Comparison of ENCODE assay signal across 1 fruit fly cellular context in the genomic region with DNA sequence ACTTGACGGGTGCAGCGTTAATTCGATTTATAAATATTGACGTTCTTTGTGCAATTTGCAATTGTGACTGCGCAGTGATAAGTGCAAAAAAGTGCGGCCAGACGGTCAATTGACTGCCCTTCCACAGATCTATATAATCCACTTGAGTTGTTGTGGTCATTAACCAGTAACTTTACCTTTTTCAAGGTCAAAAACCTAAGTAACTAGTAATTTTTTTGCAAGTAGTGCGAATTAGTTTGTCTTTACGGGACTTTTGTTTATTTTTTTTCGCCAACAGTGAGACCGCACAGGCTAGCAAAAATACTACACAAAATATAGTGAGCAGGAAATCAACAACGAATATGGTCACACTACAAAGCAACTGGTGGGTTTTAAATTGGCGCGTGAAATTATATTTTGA.
TF ChIP-seq lines count a peak whose summit lies in the region.

Tango9 (minus strand) TSS at position 280 of the 400 bp plus-strand sequence.

TF ChIP-seq in whole organism, embryonic, 481 proteins besides CTCF, POLR2A, EP300 and RAD21 (continued from another document and continues in another):
- peak; percentile 26 for TF ChIP-seq CG12391 (tag; optimal IDR thresholded peaks at IDR 0.05; lab: Kevin White, UChicago)
- TF ChIP-seq fd102C (GFP tag; optimal IDR thresholded peaks at IDR 0.05; lab: Kevin White, UChicago): no peak
- no peak for TF ChIP-seq CG16863 (GFP tag; optimal IDR thresholded peaks at IDR 0.05; lab: Kevin White, UChicago)
- no peak for TF ChIP-seq stc (GFP tag; IDR thresholded peaks at IDR 0.05; lab: Robert Waterston, UW)
- peak; percentile 88 for TF ChIP-seq ewg (GFP tag; optimal IDR thresholded peaks at IDR 0.05; lab: Kevin White, UChicago)
- no peak for TF ChIP-seq CG7987 (GFP tag; optimal IDR thresholded peaks at IDR 0.05; lab: Kevin White, UChicago)
- TF ChIP-seq CG6175 (GFP tag; IDR thresholded peaks at IDR 0.05; lab: Robert Waterston, UW): no peak
- peak; percentile 9 for TF ChIP-seq Hsf (GFP tag; optimal IDR thresholded peaks at IDR 0.05; lab: Kevin White, UChicago)
- TF ChIP-seq CG13624 (GFP tag; optimal IDR thresholded peaks at IDR 0.05; lab: Kevin White, UChicago): peak; percentile 16
- 0 out of 2 replicates have a peak, but pooled peaks have one; percentile 25 for TF ChIP-seq Xrp1 (GFP tag; IDR thresholded peaks at IDR 0.05; lab: Robert Waterston, UW)
- no peak for TF ChIP-seq dimm (GFP tag; IDR thresholded peaks at IDR 0.05; lab: Robert Waterston, UW)
- no peak for TF ChIP-seq CG9437 (GFP tag; optimal IDR thresholded peaks at IDR 0.05; lab: Kevin White, UChicago)
- TF ChIP-seq CG12942 (GFP tag; optimal IDR thresholded peaks at IDR 0.05; lab: Kevin White, UChicago): no peak
- TF ChIP-seq CG17912 (GFP tag; optimal IDR thresholded peaks at IDR 0.05; lab: Kevin White, UChicago): no peak
- no peak for TF ChIP-seq Gsc (GFP tag; IDR thresholded peaks at IDR 0.05; lab: Robert Waterston, UW)
- TF ChIP-seq CG6791 (GFP tag; IDR thresholded peaks at IDR 0.05; lab: Robert Waterston, UW; ENCODE audit: partially characterized antibody): no peak
- TF ChIP-seq nerfin-1 (tag; optimal IDR thresholded peaks at IDR 0.05; lab: Kevin White, UChicago): no peak
- no peak for TF ChIP-seq ac (GFP tag; optimal IDR thresholded peaks at IDR 0.05; lab: Kevin White, UChicago)
- TF ChIP-seq inv (GFP tag; IDR thresholded peaks at IDR 0.05; lab: Robert Waterston, UW; ENCODE audit: partially characterized antibody): no peak
- TF ChIP-seq Fer1 (GFP tag; optimal IDR thresholded peaks at IDR 0.05; lab: Kevin White, UChicago): peak; percentile 22
- TF ChIP-seq eyg (GFP tag; optimal IDR thresholded peaks at IDR 0.05; lab: Kevin White, UChicago): no peak
- TF ChIP-seq oc (tag; optimal IDR thresholded peaks at IDR 0.05; lab: Kevin White, UChicago): no peak
- TF ChIP-seq CG11247 (GFP tag; IDR thresholded peaks at IDR 0.05; lab: Robert Waterston, UW): no peak
- no peak for TF ChIP-seq Dbx (GFP tag; IDR thresholded peaks at IDR 0.05; lab: Robert Waterston, UW)
- TF ChIP-seq tio (GFP tag; optimal IDR thresholded peaks at IDR 0.05; lab: Kevin White, UChicago): no peak
- TF ChIP-seq CG1603 (tag; optimal IDR thresholded peaks at IDR 0.05; lab: Kevin White, UChicago): peak; percentile 71
- TF ChIP-seq Sry-β (GFP tag; optimal IDR thresholded peaks at IDR 0.05; lab: Kevin White, UChicago): no peak
- no peak for TF ChIP-seq NC2α (GFP tag; optimal IDR thresholded peaks at IDR 0.05; lab: Kevin White, UChicago)
- peak; percentile 25 for TF ChIP-seq nmo (GFP tag; optimal IDR thresholded peaks at IDR 0.05; lab: Kevin White, UChicago)
- TF ChIP-seq ATbp (GFP tag; optimal IDR thresholded peaks at IDR 0.05; lab: Kevin White, UChicago): no peak
- no peak for TF ChIP-seq CG42726 (GFP tag; IDR thresholded peaks at IDR 0.05; lab: Robert Waterston, UW; ENCODE audit: partially characterized antibody)
- TF ChIP-seq phol (tag; optimal IDR thresholded peaks at IDR 0.05; lab: Kevin White, UChicago): peak; percentile 39
- TF ChIP-seq CG15011 (GFP tag; optimal IDR thresholded peaks at IDR 0.05; lab: Kevin White, UChicago): no peak
- no peak for TF ChIP-seq pum (GFP tag; optimal IDR thresholded peaks at IDR 0.05; lab: Kevin White, UChicago)
- no peak for TF ChIP-seq CG10654 (GFP tag; optimal IDR thresholded peaks at IDR 0.05; lab: Kevin White, UChicago)
- TF ChIP-seq zen2 (GFP tag; IDR thresholded peaks at IDR 0.05; lab: Robert Waterston, UW; ENCODE audit: partially characterized antibody): no peak
- TF ChIP-seq CG4707 (GFP tag; optimal IDR thresholded peaks at IDR 0.05; lab: Kevin White, UChicago): no peak
- TF ChIP-seq jigr1 (GFP tag; IDR thresholded peaks at IDR 0.05; lab: Robert Waterston, UW): no peak
- no peak for TF ChIP-seq CG18619 (GFP tag; optimal IDR thresholded peaks at IDR 0.05; lab: Kevin White, UChicago)
- no peak for TF ChIP-seq CG13894 (tag; optimal IDR thresholded peaks at IDR 0.05; lab: Kevin White, UChicago)
- TF ChIP-seq btn (GFP tag; optimal IDR thresholded peaks at IDR 0.05; lab: Kevin White, UChicago): no peak
- no peak for TF ChIP-seq CG6272 (GFP tag; IDR thresholded peaks at IDR 0.05; lab: Robert Waterston, UW)
- TF ChIP-seq NK7.1 (GFP tag; optimal IDR thresholded peaks at IDR 0.05; lab: Kevin White, UChicago): no peak
- TF ChIP-seq dmrt99B (tag; optimal IDR thresholded peaks at IDR 0.05; lab: Kevin White, UChicago): no peak
- peak; percentile 14 for TF ChIP-seq CG2120 (GFP tag; optimal IDR thresholded peaks at IDR 0.05; lab: Kevin White, UChicago)
- no peak for TF ChIP-seq NFAT (GFP tag; IDR thresholded peaks at IDR 0.05; lab: Robert Waterston, UW)
- TF ChIP-seq chm (GFP tag; IDR thresholded peaks at IDR 0.05; lab: Robert Waterston, UW): no peak
- no peak for TF ChIP-seq Optix (GFP tag; IDR thresholded peaks at IDR 0.05; lab: Robert Waterston, UW)
- TF ChIP-seq schlank (tag; optimal IDR thresholded peaks at IDR 0.05; lab: Kevin White, UChicago): no peak
- no peak for TF ChIP-seq zfh1 (GFP tag; IDR thresholded peaks at IDR 0.05; lab: Robert Waterston, UW)
- TF ChIP-seq kah (GFP tag; optimal IDR thresholded peaks at IDR 0.05; lab: Kevin White, UChicago): peak; percentile 94
- no peak for TF ChIP-seq Oaz (GFP tag; IDR thresholded peaks at IDR 0.05; lab: Robert Waterston, UW)
- TF ChIP-seq lab (GFP tag; optimal IDR thresholded peaks at IDR 0.05; lab: Kevin White, UChicago): no peak
- TF ChIP-seq lilli (GFP tag; optimal IDR thresholded peaks at IDR 0.05; lab: Kevin White, UChicago): no peak
- no peak for TF ChIP-seq CG18011 (GFP tag; optimal IDR thresholded peaks at IDR 0.05; lab: Kevin White, UChicago)
- TF ChIP-seq grau (tag; optimal IDR thresholded peaks at IDR 0.05; lab: Kevin White, UChicago): peak; percentile 13
- TF ChIP-seq CG43689 (GFP tag; IDR thresholded peaks at IDR 0.05; lab: Robert Waterston, UW): no peak
- no peak for TF ChIP-seq GATAe (GFP tag; conservative IDR thresholded peaks at IDR 0.05; lab: Robert Waterston, UW)
- no peak for TF ChIP-seq NfI (GFP tag; optimal IDR thresholded peaks at IDR 0.05; lab: Kevin White, UChicago)
- TF ChIP-seq hbn (GFP tag; IDR thresholded peaks at IDR 0.05; lab: Robert Waterston, UW; ENCODE audit: partially characterized antibody): no peak
- TF ChIP-seq zfh2 (GFP tag; optimal IDR thresholded peaks at IDR 0.05; lab: Kevin White, UChicago): no peak
- no peak for TF ChIP-seq CG14050 (GFP tag; IDR thresholded peaks at IDR 0.05; lab: Robert Waterston, UW)
- TF ChIP-seq CG12299 (tag; optimal IDR thresholded peaks at IDR 0.05; lab: Kevin White, UChicago): peak; percentile 19
- TF ChIP-seq aop (GFP tag; IDR thresholded peaks at IDR 0.05; lab: Robert Waterston, UW): no peak
- TF ChIP-seq slp2 (GFP tag; optimal IDR thresholded peaks at IDR 0.05; lab: Kevin White, UChicago): no peak
- TF ChIP-seq tna (GFP tag; IDR thresholded peaks at IDR 0.05; lab: Robert Waterston, UW; ENCODE audit: partially characterized antibody): no peak
- no peak for TF ChIP-seq D19A (tag; optimal IDR thresholded peaks at IDR 0.05; lab: Kevin White, UChicago)
- no peak for TF ChIP-seq CG4424 (GFP tag; optimal IDR thresholded peaks at IDR 0.05; lab: Kevin White, UChicago)
- TF ChIP-seq CG1832 (GFP tag; optimal IDR thresholded peaks at IDR 0.05; lab: Kevin White, UChicago): no peak
- no peak for TF ChIP-seq CG6683 (GFP tag; optimal IDR thresholded peaks at IDR 0.05; lab: Kevin White, UChicago)
- no peak for TF ChIP-seq Jarid2 (GFP tag; optimal IDR thresholded peaks at IDR 0.05; lab: Kevin White, UChicago)
- TF ChIP-seq Abd-B (GFP tag; optimal IDR thresholded peaks at IDR 0.05; lab: Kevin White, UChicago): no peak
- no peak for TF ChIP-seq pan (optimal IDR thresholded peaks at IDR 0.05; lab: Kevin White, UChicago)
- TF ChIP-seq pan (GFP tag; optimal IDR thresholded peaks at IDR 0.05 in 1 of 2, IDR thresholded peaks at IDR 0.05 in 1 of 2): no peak
- TF ChIP-seq CG16779 (GFP tag; IDR thresholded peaks at IDR 0.05; lab: Robert Waterston, UW): no peak
- TF ChIP-seq CG32772 (GFP tag; IDR thresholded peaks at IDR 0.05; lab: Robert Waterston, UW): no peak
- no peak for TF ChIP-seq Asciz (GFP tag; optimal IDR thresholded peaks at IDR 0.05; lab: Kevin White, UChicago)
- no peak for TF ChIP-seq da (GFP tag; optimal IDR thresholded peaks at IDR 0.05; lab: Kevin White, UChicago)
- no peak for TF ChIP-seq Aef1 (GFP tag; IDR thresholded peaks at IDR 0.05; lab: Robert Waterston, UW)
- no peak for TF ChIP-seq CG18262 (tag; optimal IDR thresholded peaks at IDR 0.05; lab: Kevin White, UChicago)
- no peak for TF ChIP-seq Six4 (GFP tag; optimal IDR thresholded peaks at IDR 0.05; lab: Kevin White, UChicago)
- no peak for TF ChIP-seq Hr51 (GFP tag; optimal IDR thresholded peaks at IDR 0.05; lab: Kevin White, UChicago)
- no peak for TF ChIP-seq CG31441 (GFP tag; IDR thresholded peaks at IDR 0.05; lab: Robert Waterston, UW)
- TF ChIP-seq Ravus (GFP tag; IDR thresholded peaks at IDR 0.05; lab: Robert Waterston, UW): no peak
- no peak for TF ChIP-seq CG10543 (GFP tag; optimal IDR thresholded peaks at IDR 0.05; lab: Kevin White, UChicago)
- TF ChIP-seq CG15514 (GFP tag; optimal IDR thresholded peaks at IDR 0.05; lab: Kevin White, UChicago): peak; percentile 62
- TF ChIP-seq disco-r (GFP tag; optimal IDR thresholded peaks at IDR 0.05; lab: Kevin White, UChicago): no peak
- TF ChIP-seq CG10979 (tag; optimal IDR thresholded peaks at IDR 0.05; lab: Kevin White, UChicago): no peak
- TF ChIP-seq CG14710 (tag; optimal IDR thresholded peaks at IDR 0.05; lab: Kevin White, UChicago): peak; percentile 59
- TF ChIP-seq Lhr (GFP tag; optimal IDR thresholded peaks at IDR 0.05; lab: Kevin White, UChicago): peak; percentile 48
- TF ChIP-seq CG10147 (GFP tag; optimal IDR thresholded peaks at IDR 0.05; lab: Kevin White, UChicago): no peak
- no peak for TF ChIP-seq CG17568 (GFP tag; optimal IDR thresholded peaks at IDR 0.05; lab: Kevin White, UChicago)
- TF ChIP-seq tll (GFP tag; optimal IDR thresholded peaks at IDR 0.05; lab: Kevin White, UChicago): no peak
- TF ChIP-seq pros (GFP tag; optimal IDR thresholded peaks at IDR 0.05; lab: Kevin White, UChicago): no peak
- TF ChIP-seq BEAF-32 (GFP tag; optimal IDR thresholded peaks at IDR 0.05; lab: Kevin White, UChicago): peak; percentile 38
- peak; percentile 60 for TF ChIP-seq CG10274 (GFP tag; optimal IDR thresholded peaks at IDR 0.05; lab: Kevin White, UChicago)
- peak; percentile 30 for TF ChIP-seq CoRest (tag; optimal IDR thresholded peaks at IDR 0.05; lab: Kevin White, UChicago)
- no peak for TF ChIP-seq CG5180 (GFP tag; optimal IDR thresholded peaks at IDR 0.05; lab: Kevin White, UChicago)
- peak; percentile 17 for TF ChIP-seq CG17385 (GFP tag; optimal IDR thresholded peaks at IDR 0.05; lab: Kevin White, UChicago)
- no peak for TF ChIP-seq CG14860 (GFP tag; IDR thresholded peaks at IDR 0.05; lab: Robert Waterston, UW; ENCODE audit: partially characterized antibody)
- peak; percentile 55 for TF ChIP-seq Sin3A (optimal IDR thresholded peaks at IDR 0.05; lab: Kevin White, UChicago)
- TF ChIP-seq CG4360 (GFP tag; IDR thresholded peaks at IDR 0.05; lab: Robert Waterston, UW): no peak
- peak; percentile 61 for TF ChIP-seq Myb (GFP tag; optimal IDR thresholded peaks at IDR 0.05; lab: Kevin White, UChicago)
- TF ChIP-seq z (GFP tag; IDR thresholded peaks at IDR 0.05; lab: Robert Waterston, UW): no peak
- no peak for TF ChIP-seq Hr39 (optimal IDR thresholded peaks at IDR 0.05; lab: Kevin White, UChicago)
- peak; percentile 22 for TF ChIP-seq her (GFP tag; optimal IDR thresholded peaks at IDR 0.05; lab: Kevin White, UChicago)
- TF ChIP-seq mirr (GFP tag; optimal IDR thresholded peaks at IDR 0.05; lab: Kevin White, UChicago): no peak
- no peak for TF ChIP-seq Atf6 (GFP tag; IDR thresholded peaks at IDR 0.05; lab: Robert Waterston, UW)
- no peak for TF ChIP-seq gsb (GFP tag; IDR thresholded peaks at IDR 0.05; lab: Robert Waterston, UW)
- TF ChIP-seq ranshi (GFP tag; IDR thresholded peaks at IDR 0.05; lab: Robert Waterston, UW): no peak
- peak; percentile 20 for TF ChIP-seq CG8924 (tag; optimal IDR thresholded peaks at IDR 0.05; lab: Kevin White, UChicago)
- TF ChIP-seq ash1 (GFP tag; optimal IDR thresholded peaks at IDR 0.05; lab: Kevin White, UChicago): no peak
- TF ChIP-seq CG11560 (tag; IDR thresholded peaks at IDR 0.05; lab: Robert Waterston, UW): no peak
- no peak for TF ChIP-seq slbo (GFP tag; IDR thresholded peaks at IDR 0.05; lab: Robert Waterston, UW)
- TF ChIP-seq Meics (GFP tag; optimal IDR thresholded peaks at IDR 0.05; lab: Kevin White, UChicago): no peak
- no peak for TF ChIP-seq Spps (tag; optimal IDR thresholded peaks at IDR 0.05; lab: Kevin White, UChicago)
- TF ChIP-seq B-H2 (GFP tag; optimal IDR thresholded peaks at IDR 0.05; lab: Kevin White, UChicago): peak; percentile 23
- no peak for TF ChIP-seq Taf1 (GFP tag; IDR thresholded peaks at IDR 0.05; lab: Robert Waterston, UW)
- no peak for TF ChIP-seq shn (GFP tag; optimal IDR thresholded peaks at IDR 0.05; lab: Kevin White, UChicago)
- TF ChIP-seq fd64A (GFP tag; optimal IDR thresholded peaks at IDR 0.05; lab: Kevin White, UChicago): no peak
- TF ChIP-seq CG7372 (GFP tag; IDR thresholded peaks at IDR 0.05; lab: Robert Waterston, UW): 0 out of 2 replicates have a peak, but pooled peaks have one; percentile 18
- TF ChIP-seq CG17359 (tag; optimal IDR thresholded peaks at IDR 0.05; lab: Kevin White, UChicago): no peak
- TF ChIP-seq B-H1 (GFP tag; IDR thresholded peaks at IDR 0.05; lab: Robert Waterston, UW): no peak
- TF ChIP-seq pita (GFP tag; optimal IDR thresholded peaks at IDR 0.05; lab: Kevin White, UChicago): no peak
- TF ChIP-seq CG13287 (GFP tag; IDR thresholded peaks at IDR 0.05; lab: Robert Waterston, UW; ENCODE audit: partially characterized antibody): no peak; the same call in 1 of the 2 replicates
- peak; percentile 10 for TF ChIP-seq zen (tag; optimal IDR thresholded peaks at IDR 0.05; lab: Kevin White, UChicago)
- TF ChIP-seq Fer2 (tag; optimal IDR thresholded peaks at IDR 0.05; lab: Kevin White, UChicago): no peak
- no peak for TF ChIP-seq Atf3 (GFP tag; optimal IDR thresholded peaks at IDR 0.05; lab: Kevin White, UChicago)
- TF ChIP-seq slou (GFP tag; optimal IDR thresholded peaks at IDR 0.05; lab: Kevin White, UChicago): no peak
- no peak for TF ChIP-seq CG1602 (GFP tag; optimal IDR thresholded peaks at IDR 0.05; lab: Kevin White, UChicago)
- TF ChIP-seq sens (GFP tag; lab: Kevin White, UChicago): peak; percentile 84
- TF ChIP-seq Bteb2 (GFP tag; optimal IDR thresholded peaks at IDR 0.05; lab: Kevin White, UChicago): no peak
- TF ChIP-seq CG9932 (GFP tag; IDR thresholded peaks at IDR 0.05; lab: Robert Waterston, UW): no peak
- peak; percentile 24 for TF ChIP-seq CHES-1-like (GFP tag; optimal IDR thresholded peaks at IDR 0.05; lab: Kevin White, UChicago)
